Worm (Caenorhabditis elegans): ENCODE data around the gene ZK892.3.

ZK892.3 gene

ce11 chrII:10016013-10016412, 14.4 kb downstream of the ZK892.3 start, which contains the start of gene lec-2:
lec-2 (minus strand) TSS chrII:10016183.
- TF ChIP-seq ref-1 (GFP tag; conservative IDR thresholded peaks at IDR 0.05) = no peak
- TF ChIP-seq med-1 (GFP tag; optimal IDR thresholded peaks at IDR 0.05; ENCODE audit: insufficient read depth) = no peak
- TF ChIP-seq flt-1 (GFP tag; IDR thresholded peaks at IDR 0.05) = no peak
- no peak for TF ChIP-seq ztf-29 (GFP tag; IDR thresholded peaks at IDR 0.05)
- no peak for TF ChIP-seq T22C8.4 (GFP tag; IDR thresholded peaks at IDR 0.05)
- TF ChIP-seq cog-1 (tag; optimal IDR thresholded peaks at IDR 0.05) = no peak
- TF ChIP-seq tab-1 (GFP tag; IDR thresholded peaks at IDR 0.05) = no peak
- no peak for TF ChIP-seq klf-2 (GFP tag; conservative IDR thresholded peaks at IDR 0.05)
- no peak for TF ChIP-seq ztf-23 (GFP tag; IDR thresholded peaks at IDR 0.05)

- TF ChIP-seq ztf-23 (GFP tag; IDR thresholded peaks at IDR 0.05) (no peak), cog-1 (tag; optimal IDR thresholded peaks at IDR 0.05) (no peak), tab-1 (GFP tag; IDR thresholded peaks at IDR 0.05) (no peak), ref-1 (GFP tag; conservative IDR thresholded peaks at IDR 0.05) (no peak), flt-1 (GFP tag; IDR thresholded peaks at IDR 0.05) (no peak), T22C8.4 (GFP tag; IDR thresholded peaks at IDR 0.05) (no peak), med-1 (GFP tag; optimal IDR thresholded peaks at IDR 0.05; ENCODE audit: insufficient read depth) (no peak), ztf-29 (GFP tag; IDR thresholded peaks at IDR 0.05) (no peak), klf-2 (GFP tag; conservative IDR thresholded peaks at IDR 0.05) (no peak)
These were observed 15.9 kb downstream of the ZK892.3 start for ce11 chrII:10017528-10017927.

DNA sequence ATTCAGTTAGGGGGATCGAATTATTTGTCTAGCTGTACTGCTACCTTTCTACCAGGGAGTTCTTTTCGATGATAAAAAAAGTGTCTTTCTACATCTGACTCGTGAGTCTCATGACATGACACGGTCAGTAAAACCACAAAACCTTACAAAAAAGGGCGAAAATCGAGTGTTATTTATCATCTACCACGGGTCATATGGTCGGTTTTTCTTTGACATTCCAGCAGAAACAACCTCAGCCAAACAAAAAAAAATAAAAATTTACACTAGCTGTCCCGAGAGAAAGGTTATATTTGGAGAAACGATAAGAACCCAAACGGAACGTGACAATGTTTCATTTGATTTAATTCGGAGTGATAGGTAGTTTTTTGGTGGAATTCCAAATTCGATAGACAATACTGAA, 18.0 kb downstream of the ZK892.3 start:
- TF ChIP-seq klf-2 (GFP tag; conservative IDR thresholded peaks at IDR 0.05) (no peak), med-1 (GFP tag; optimal IDR thresholded peaks at IDR 0.05; ENCODE audit: insufficient read depth) (no peak), tab-1 (GFP tag; IDR thresholded peaks at IDR 0.05) (no peak), ztf-29 (GFP tag; IDR thresholded peaks at IDR 0.05) (no peak), ref-1 (GFP tag; conservative IDR thresholded peaks at IDR 0.05) (no peak), T22C8.4 (GFP tag; IDR thresholded peaks at IDR 0.05) (no peak), ztf-23 (GFP tag; IDR thresholded peaks at IDR 0.05) (no peak), flt-1 (GFP tag; IDR thresholded peaks at IDR 0.05) (no peak), cog-1 (tag; optimal IDR thresholded peaks at IDR 0.05) (no peak)

DNA sequence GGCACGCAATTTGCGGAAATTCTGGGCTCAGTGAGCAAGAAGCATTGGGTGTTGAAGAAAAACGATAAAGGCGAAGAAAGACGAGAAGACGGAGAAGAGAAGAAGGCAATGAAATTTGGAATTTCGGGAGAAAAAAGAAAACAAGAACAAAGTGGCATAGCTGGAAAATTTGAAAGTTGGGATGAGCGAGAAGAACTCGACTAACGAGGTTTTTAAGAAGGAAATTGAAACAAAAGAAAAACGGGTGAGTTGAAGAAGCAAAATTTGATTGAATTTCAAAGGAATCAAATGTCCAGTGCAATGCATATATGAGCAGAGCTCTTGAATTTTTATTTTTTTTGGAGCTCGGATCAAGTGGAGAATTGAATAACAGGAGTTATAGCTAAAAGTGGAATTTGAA, 20.1 kb downstream of the ZK892.3 start:
- no peak for TF ChIP-seq ztf-23 (GFP tag; IDR thresholded peaks at IDR 0.05)
- no peak for TF ChIP-seq flt-1 (GFP tag; IDR thresholded peaks at IDR 0.05)
- TF ChIP-seq klf-2 (GFP tag; conservative IDR thresholded peaks at IDR 0.05) = no peak
- no peak for TF ChIP-seq med-1 (GFP tag; optimal IDR thresholded peaks at IDR 0.05; ENCODE audit: insufficient read depth)
- TF ChIP-seq ref-1 (GFP tag; conservative IDR thresholded peaks at IDR 0.05) = no peak
- TF ChIP-seq T22C8.4 (GFP tag; IDR thresholded peaks at IDR 0.05) = no peak
- TF ChIP-seq ztf-29 (GFP tag; IDR thresholded peaks at IDR 0.05) = no peak
- no peak for TF ChIP-seq cog-1 (tag; optimal IDR thresholded peaks at IDR 0.05)
- TF ChIP-seq tab-1 (GFP tag; IDR thresholded peaks at IDR 0.05) = no peak

ce11 chrII:10025059-10025458, 23.4 kb downstream of the ZK892.3 start:
- TF ChIP-seq ztf-23 (GFP tag; IDR thresholded peaks at IDR 0.05) = no peak
- TF ChIP-seq cog-1 (tag; optimal IDR thresholded peaks at IDR 0.05) = no peak
- no peak for TF ChIP-seq ztf-29 (GFP tag; IDR thresholded peaks at IDR 0.05)
- TF ChIP-seq T22C8.4 (GFP tag; IDR thresholded peaks at IDR 0.05) = no peak
- TF ChIP-seq tab-1 (GFP tag; IDR thresholded peaks at IDR 0.05) = no peak
- TF ChIP-seq klf-2 (GFP tag; conservative IDR thresholded peaks at IDR 0.05) = no peak

ce11 chrII:10028195-10028594, 26.5 kb downstream of the ZK892.3 start, which contains the start of gene F52H3.6:
F52H3.6 (minus strand) TSS chrII:10028422.
- TF ChIP-seq med-1 (GFP tag; optimal IDR thresholded peaks at IDR 0.05; ENCODE audit: insufficient read depth) (no peak), T22C8.4 (GFP tag; IDR thresholded peaks at IDR 0.05) (no peak), ref-1 (GFP tag; conservative IDR thresholded peaks at IDR 0.05) (no peak), cog-1 (tag; optimal IDR thresholded peaks at IDR 0.05) (no peak), tab-1 (GFP tag; IDR thresholded peaks at IDR 0.05) (no peak), ztf-29 (GFP tag; IDR thresholded peaks at IDR 0.05) (no peak), klf-2 (GFP tag; conservative IDR thresholded peaks at IDR 0.05) (no peak), flt-1 (GFP tag; IDR thresholded peaks at IDR 0.05) (no peak), ztf-23 (GFP tag; IDR thresholded peaks at IDR 0.05) (no peak)

DNA sequence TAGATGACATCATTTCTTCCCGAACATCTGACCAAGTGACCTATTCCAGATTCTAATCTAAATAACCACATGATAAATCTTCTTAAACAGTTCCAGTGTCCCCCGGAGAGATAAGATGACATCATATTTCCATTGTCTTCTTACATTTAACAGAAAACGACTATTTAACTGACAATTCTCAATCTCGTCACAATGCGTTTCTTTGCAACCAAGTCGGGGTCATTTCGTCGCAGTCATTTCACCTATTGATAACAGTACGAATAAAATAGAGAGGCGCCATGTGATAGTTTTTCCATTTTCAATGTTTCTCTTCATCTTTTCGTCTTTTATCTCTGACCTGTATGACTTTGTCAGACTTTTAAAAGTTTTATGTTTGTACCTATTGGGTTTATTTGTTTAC, 27.4 kb downstream of the ZK892.3 start:
- TF ChIP-seq med-1 (GFP tag; optimal IDR thresholded peaks at IDR 0.05; ENCODE audit: insufficient read depth) = no peak
- no peak for TF ChIP-seq ztf-23 (GFP tag; IDR thresholded peaks at IDR 0.05)
- TF ChIP-seq ref-1 (GFP tag; conservative IDR thresholded peaks at IDR 0.05) = no peak
- TF ChIP-seq flt-1 (GFP tag; IDR thresholded peaks at IDR 0.05) = no peak
- no peak for TF ChIP-seq cog-1 (tag; optimal IDR thresholded peaks at IDR 0.05)
- TF ChIP-seq ztf-29 (GFP tag; IDR thresholded peaks at IDR 0.05) = no peak
- TF ChIP-seq T22C8.4 (GFP tag; IDR thresholded peaks at IDR 0.05) = no peak
- TF ChIP-seq klf-2 (GFP tag; conservative IDR thresholded peaks at IDR 0.05) = no peak
- no peak for TF ChIP-seq tab-1 (GFP tag; IDR thresholded peaks at IDR 0.05)

- TF ChIP-seq ref-1 (GFP tag; conservative IDR thresholded peaks at IDR 0.05) (no peak), klf-2 (GFP tag; conservative IDR thresholded peaks at IDR 0.05) (no peak), ztf-29 (GFP tag; IDR thresholded peaks at IDR 0.05) (no peak), flt-1 (GFP tag; IDR thresholded peaks at IDR 0.05) (no peak), tab-1 (GFP tag; IDR thresholded peaks at IDR 0.05) (no peak), T22C8.4 (GFP tag; IDR thresholded peaks at IDR 0.05) (no peak), ztf-23 (GFP tag; IDR thresholded peaks at IDR 0.05) (no peak), med-1 (GFP tag; optimal IDR thresholded peaks at IDR 0.05; ENCODE audit: insufficient read depth) (no peak), cog-1 (tag; optimal IDR thresholded peaks at IDR 0.05) (no peak)
These were observed 28.2 kb downstream of the ZK892.3 start, which contains the start of gene ttc-36 for ce11 chrII:10029890-10030289. ttc-36 (plus strand) TSS chrII:10030190.

ce11 chrII:10033163-10033871, 31.7 kb downstream of the ZK892.3 start, which contains the start of gene mtcu-2:
mtcu-2 (minus strand) TSS chrII:10033213.
- TF ChIP-seq T22C8.4 (GFP tag; IDR thresholded peaks at IDR 0.05) (peak; percentile 79), flt-1 (GFP tag; IDR thresholded peaks at IDR 0.05) (peak; percentile 94), klf-2 (GFP tag; conservative IDR thresholded peaks at IDR 0.05) (peak; percentile 91), tab-1 (GFP tag; IDR thresholded peaks at IDR 0.05) (peak; percentile 79), ztf-29 (GFP tag; IDR thresholded peaks at IDR 0.05) (peak; percentile 91), ref-1 (GFP tag; conservative IDR thresholded peaks at IDR 0.05) (peak; percentile 56; the same call in 1 of the 2 replicates), ztf-23 (GFP tag; IDR thresholded peaks at IDR 0.05) (peak; percentile 98)

Measured in whole organism, midembryonic.